Worm (Caenorhabditis elegans) whole organism, L3 larva: Measurements from ENCODE around the gene Y59H11AM.4.

ENCODE experiments used
- R02D3.7 ChIP-seq: fragments of 150-350 bp; optimal IDR thresholded peaks from 2 replicates; lab custom pipeline; 2014; ENCODE audit warnings: missing biosample characterization, missing genetic modification characterization
- ZK546.5 ChIP-seq: sonication (generic microtip); optimal IDR thresholded peaks from 2 replicates; lab custom pipeline; 2017; ENCODE audit warnings: missing biosample characterization, missing genetic modification characterization
- aly-2 ChIP-seq: fragments of 150-350 bp; optimal IDR thresholded peaks from 2 replicates; lab custom pipeline; 2014; ENCODE audit warnings: missing biosample characterization, missing genetic modification characterization
- ama-1 ChIP-seq: fragments of 150-350 bp; optimal IDR thresholded peaks from 2 replicates; lab custom pipeline; 2018
- ceh-16 ChIP-seq: sonication (generic microtip); optimal IDR thresholded peaks from 2 replicates; lab custom pipeline; 2017; ENCODE audit warnings: missing biosample characterization, missing genetic modification characterization
- ceh-28 ChIP-seq: fragments of 150-350 bp; optimal IDR thresholded peaks from 2 replicates; lab custom pipeline; 2014; ENCODE audit warnings: missing biosample characterization, missing genetic modification reagents, missing genetic modification characterization
- ceh-82 ChIP-seq: fragments of 150-350 bp; optimal IDR thresholded peaks from 2 replicates; lab custom pipeline; 2014; ENCODE audit warnings: missing biosample characterization, missing genetic modification characterization
- ceh-9 ChIP-seq: sonication (generic microtip); optimal IDR thresholded peaks from 2 replicates; lab custom pipeline; 2018; ENCODE audit warnings: missing biosample characterization, missing genetic modification characterization
- daf-12 ChIP-seq: fragments of 150-350 bp; optimal IDR thresholded peaks from 2 replicates; lab custom pipeline; 2014; ENCODE audit warnings: missing biosample characterization, missing genetic modification reagents, missing genetic modification characterization
- egl-27 ChIP-seq: sonication (generic microtip); optimal IDR thresholded peaks from 4 replicates; lab custom pipeline; 2017; ENCODE audit warnings: missing biosample characterization, missing genetic modification reagents, missing genetic modification characterization
- egl-5 ChIP-seq: fragments of 150-350 bp; optimal IDR thresholded peaks from 2 replicates; lab custom pipeline; 2017; ENCODE audit warnings: missing biosample characterization, missing genetic modification reagents, missing genetic modification characterization, inconsistent platforms
- elt-1 ChIP-seq: fragments of 150-350 bp; optimal IDR thresholded peaks from 2 replicates; lab custom pipeline; 2014; ENCODE audit warnings: missing biosample characterization, missing genetic modification characterization
- elt-2 ChIP-seq: sonication (generic microtip); optimal IDR thresholded peaks from 2 replicates; lab custom pipeline; 2016; ENCODE audit warnings: missing genetic modification reagents, mild to moderate bottlenecking, missing genetic modification characterization, missing compliant biosample characterization
- elt-3 ChIP-seq, 3 experiments: fragments of 150-350 bp in 1 of 3; sonication (generic microtip) in 2 of 3; optimal IDR thresholded peaks; 2 replicates in 2 of 3; 4 replicates in 1 of 3; lab custom pipeline; 2014 to 2017; ENCODE audit warnings: missing biosample characterization in 3 of 3, missing genetic modification characterization in 3 of 3
- eor-1 ChIP-seq, 2 experiments: fragments of 150-350 bp; optimal IDR thresholded peaks; 2 replicates each; lab custom pipeline; 2014 to 2018; ENCODE audit warnings: missing biosample characterization in 2 of 2, missing genetic modification characterization in 2 of 2
- fkh-10 ChIP-seq: sonication (generic microtip); optimal IDR thresholded peaks from 2 replicates; lab custom pipeline; 2017; ENCODE audit warnings: missing biosample characterization, missing genetic modification reagents, missing genetic modification characterization
- fkh-2 ChIP-seq: fragments of 150-350 bp; optimal IDR thresholded peaks from 2 replicates; lab custom pipeline; 2014; ENCODE audit warnings: missing biosample characterization, missing genetic modification reagents, missing genetic modification characterization
- fos-1 ChIP-seq: fragments of 150-350 bp; optimal IDR thresholded peaks from 2 replicates; lab custom pipeline; 2014; ENCODE audit warnings: missing biosample characterization, missing genetic modification characterization
- hmg-11 ChIP-seq: sonication (generic microtip); optimal IDR thresholded peaks from 2 replicates; lab custom pipeline; 2016; ENCODE audit warnings: missing genetic modification characterization, missing compliant biosample characterization
- jun-1 ChIP-seq: fragments of 150-350 bp; optimal IDR thresholded peaks from 2 replicates; lab custom pipeline; 2014; ENCODE audit warnings: missing biosample characterization, missing genetic modification reagents, missing genetic modification characterization
- lin-15B ChIP-seq: fragments of 150-350 bp; optimal IDR thresholded peaks from 2 replicates; lab custom pipeline; 2014; ENCODE audit warnings: missing biosample characterization, missing genetic modification characterization
- lin-39 ChIP-seq: fragments of 150-350 bp; optimal IDR thresholded peaks from 2 replicates; lab custom pipeline; 2018; ENCODE audit warnings: missing biosample characterization, missing genetic modification reagents, missing genetic modification characterization
- lsy-12 ChIP-seq: sonication (generic microtip); optimal IDR thresholded peaks from 2 replicates; lab custom pipeline; 2016; ENCODE audit warnings: mild to moderate bottlenecking, missing genetic modification characterization, missing compliant biosample characterization
- mdl-1 ChIP-seq: fragments of 150-350 bp; optimal IDR thresholded peaks from 2 replicates; lab custom pipeline; 2014; ENCODE audit warnings: missing biosample characterization, missing genetic modification characterization
- mml-1 ChIP-seq: fragments of 150-350 bp; sonication (generic microtip); optimal IDR thresholded peaks from 3 replicates; lab custom pipeline; 2014; ENCODE audit warnings: missing biosample characterization, missing genetic modification characterization
- nfya-1 ChIP-seq: sonication (generic microtip); optimal IDR thresholded peaks from 2 replicates; lab custom pipeline; 2017; ENCODE audit warnings: missing genetic modification characterization, mild to moderate bottlenecking, missing compliant biosample characterization, antibody characterized with exemption, moderate library complexity; ENCODE audit not compliant: insufficient read depth
- nhr-11 ChIP-seq: fragments of 150-350 bp; optimal IDR thresholded peaks from 2 replicates; lab custom pipeline; 2014; ENCODE audit warnings: missing biosample characterization, missing genetic modification characterization
- nhr-12 ChIP-seq: fragments of 150-350 bp; optimal IDR thresholded peaks from 2 replicates; lab custom pipeline; 2014; ENCODE audit warnings: missing biosample characterization, missing genetic modification characterization
- nhr-23 ChIP-seq: fragments of 150-350 bp; optimal IDR thresholded peaks from 2 replicates; lab custom pipeline; 2014; ENCODE audit warnings: missing biosample characterization, missing genetic modification reagents, missing genetic modification characterization
- nhr-237 ChIP-seq: fragments of 150-350 bp; optimal IDR thresholded peaks from 2 replicates; lab custom pipeline; 2014; ENCODE audit warnings: missing biosample characterization, missing genetic modification characterization
- nhr-25 ChIP-seq: sonication (generic microtip); optimal IDR thresholded peaks from 2 replicates; lab custom pipeline; 2017; ENCODE audit warnings: missing biosample characterization, missing genetic modification characterization
- nhr-28 ChIP-seq: fragments of 150-350 bp; optimal IDR thresholded peaks from 2 replicates; lab custom pipeline; 2014; ENCODE audit warnings: missing biosample characterization, missing genetic modification characterization
- nhr-43 ChIP-seq: sonication (generic microtip); optimal IDR thresholded peaks from 2 replicates; lab custom pipeline; 2016; ENCODE audit warnings: mild to moderate bottlenecking, missing genetic modification characterization, missing compliant biosample characterization; ENCODE audit not compliant: poor library complexity, severe bottlenecking
- nhr-67 ChIP-seq: fragments of 150-350 bp; optimal IDR thresholded peaks from 2 replicates; lab custom pipeline; 2014; ENCODE audit warnings: missing biosample characterization, missing genetic modification characterization
- nhr-76 ChIP-seq: fragments of 150-350 bp; sonication (generic microtip); optimal IDR thresholded peaks from 5 replicates; lab custom pipeline; 2014; ENCODE audit warnings: missing biosample characterization, missing genetic modification characterization
- nhr-77 ChIP-seq: fragments of 150-350 bp; optimal IDR thresholded peaks from 2 replicates; lab custom pipeline; 2014; ENCODE audit warnings: missing biosample characterization, missing genetic modification characterization
- pha-4 ChIP-seq: fragments of 150-350 bp; optimal IDR thresholded peaks from 2 replicates; lab custom pipeline; 2014; ENCODE audit warnings: missing biosample characterization, missing genetic modification reagents, missing genetic modification characterization
- pqm-1 ChIP-seq: fragments of 150-350 bp; optimal IDR thresholded peaks from 2 replicates; lab custom pipeline; 2017; ENCODE audit warnings: missing biosample characterization, missing genetic modification characterization, inconsistent platforms
- sea-2 ChIP-seq: fragments of 150-350 bp; sonication (generic microtip); optimal IDR thresholded peaks from 4 replicates; lab custom pipeline; 2014; ENCODE audit warnings: missing biosample characterization, missing genetic modification reagents, missing genetic modification characterization
- skn-1 ChIP-seq: fragments of 150-350 bp; optimal IDR thresholded peaks from 2 replicates; lab custom pipeline; 2014; ENCODE audit warnings: missing biosample characterization, missing genetic modification characterization
- snpc-4 ChIP-seq: fragments of 150-350 bp; optimal IDR thresholded peaks from 2 replicates; lab custom pipeline; 2014; ENCODE audit warnings: missing biosample characterization, missing genetic modification characterization
- tbx-2 ChIP-seq: sonication (generic microtip); optimal IDR thresholded peaks from 2 replicates; lab custom pipeline; 2016; ENCODE audit warnings: mild to moderate bottlenecking, missing genetic modification characterization, missing compliant biosample characterization
- unc-39 ChIP-seq: sonication (generic microtip); optimal IDR thresholded peaks from 4 replicates; lab custom pipeline; 2017; ENCODE audit warnings: missing biosample characterization, missing genetic modification characterization
- unc-62 ChIP-seq: fragments of 150-350 bp; sonication (generic microtip); optimal IDR thresholded peaks from 4 replicates; lab custom pipeline; 2014; ENCODE audit warnings: missing biosample characterization, missing genetic modification reagents, missing genetic modification characterization
- zag-1 ChIP-seq: fragments of 150-350 bp; optimal IDR thresholded peaks from 2 replicates; lab custom pipeline; 2014; ENCODE audit warnings: missing biosample characterization, missing genetic modification characterization
- ztf-11 ChIP-seq: fragments of 150-350 bp; optimal IDR thresholded peaks from 2 replicates; lab custom pipeline; 2014; ENCODE audit warnings: missing biosample characterization, missing genetic modification characterization
- ztf-4 ChIP-seq: fragments of 150-350 bp; optimal IDR thresholded peaks from 2 replicates; lab custom pipeline; 2014; ENCODE audit warnings: missing biosample characterization, missing genetic modification characterization

Y59H11AM.4 gene

DNA sequence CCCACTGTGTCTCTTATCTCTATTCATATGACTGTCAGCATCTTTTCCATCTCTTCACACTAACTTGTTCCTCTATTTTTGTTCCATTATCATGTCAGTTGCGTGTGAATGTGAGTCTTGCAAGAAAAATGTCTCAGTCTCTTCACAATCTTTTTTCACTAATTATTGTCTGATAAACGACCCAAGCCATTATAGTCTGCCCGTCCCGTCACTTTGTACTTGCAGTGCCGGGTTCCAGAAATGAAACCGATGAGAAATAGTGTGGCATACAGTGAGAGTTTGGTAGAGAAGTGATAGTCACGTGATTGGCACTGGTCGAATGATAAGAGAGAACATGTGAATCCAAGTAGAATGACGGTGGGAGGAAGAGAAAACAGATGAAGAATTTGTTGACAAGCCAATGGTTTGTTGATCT, 42.5 kb downstream of the Y59H11AM.4 start:
- TF ChIP-seq jun-1 (tag; lab: Kevin White, UChicago) (peak; percentile 95), ztf-4 (peak; percentile 19), daf-12 (tag; lab: Kevin White, UChicago) (peak; percentile 8), nhr-25 (peak; percentile 87), R02D3.7 (tag; lab: Kevin White, UChicago) (peak; percentile 48), nhr-12 (tag; lab: Kevin White, UChicago) (no peak), nhr-76 (tag; lab: Kevin White, UChicago) (peak; percentile 23), pqm-1 (peak; percentile 97), ZK546.5 (tag; lab: Kevin White, UChicago) (no peak), ceh-16 (tag; lab: Kevin White, UChicago) (no peak), nhr-67 (no peak), nhr-43 (tag; lab: Kevin White, UChicago) (peak; percentile 92), unc-62 (GFP tag; lab: Kevin White, UChicago) (peak; percentile 79), fkh-10 (no peak), fos-1 (peak; percentile 59), lsy-12 (tag; lab: Kevin White, UChicago) (peak; percentile 78), aly-2 (tag; lab: Kevin White, UChicago) (no peak), egl-5 (tag; lab: Kevin White, UChicago) (peak; percentile 53), ama-1 (peak; percentile 74), elt-2 (tag; lab: Kevin White, UChicago) (peak; percentile 100), elt-3 (tag; optimal IDR thresholded peaks at IDR 0.05; lab: Kevin White, UChicago) (peak; percentile 25 to 95 (median 30)), pha-4 (peak; percentile 68), nhr-23 (tag; lab: Kevin White, UChicago) (peak; percentile 83), lin-15B (tag; lab: Kevin White, UChicago) (no peak), mml-1 (peak; percentile 48), sea-2 (GFP tag; lab: Kevin White, UChicago) (no peak), eor-1 (tag; optimal IDR thresholded peaks at IDR 0.05; lab: Kevin White, UChicago) (no peak), ztf-11 (tag; lab: Kevin White, UChicago) (no peak), egl-27 (tag; lab: Kevin White, UChicago) (peak; percentile 81), nhr-237 (tag; lab: Kevin White, UChicago) (no peak), nhr-77 (tag; lab: Kevin White, UChicago) (peak; percentile 57), nfya-1 (tag; lab: Kevin White, UChicago) (peak; percentile 70), nhr-28 (tag; lab: Kevin White, UChicago) (peak; percentile 33), lin-39 (tag; lab: Kevin White, UChicago) (no peak), fkh-2 (tag; lab: Kevin White, UChicago) (no peak), skn-1 (tag; lab: Kevin White, UChicago) (no peak), unc-39 (tag; lab: Kevin White, UChicago) (no peak), hmg-11 (no peak), ceh-28 (tag; lab: Kevin White, UChicago) (peak; percentile 64), zag-1 (no peak), nhr-11 (tag; lab: Kevin White, UChicago) (peak; percentile 89), elt-1 (tag; lab: Kevin White, UChicago) (no peak), tbx-2 (peak; percentile 78), mdl-1 (tag; lab: Kevin White, UChicago) (peak; percentile 86), snpc-4 (tag; lab: Kevin White, UChicago) (no peak), ceh-9 (no peak), ceh-82 (tag; lab: Kevin White, UChicago) (no peak)
